Fruit fly (Drosophila melanogaster) whole organism, embryonic: ENCODE data around the gene Pp1-87B.
A peak's percentile ranks its signal among the peaks of the same experiment; 100 is the strongest.

Experiments used
- Aef1 ChIP-seq: fragments of 200-800 bp; sonication (Bioruptor generic); IDR thresholded peaks from 3 replicates; pipeline ENCODE4 v1.3.6; 2022; ENCODE audit warnings: missing biosample characterization, missing genetic modification characterization
- BEAF-32 ChIP-seq: fragments of 200-800 bp; sonication (Bioruptor generic); optimal IDR thresholded peaks from 3 replicates; lab custom pipeline; 2017; ENCODE audit warnings: missing biosample characterization, missing genetic modification characterization, mild to moderate bottlenecking, moderate library complexity, missing genetic modification reagents
- CG10267 ChIP-seq: fragments of 200-800 bp; sonication (Bioruptor generic); optimal IDR thresholded peaks from 2 replicates; lab custom pipeline; 2018; ENCODE audit warnings: missing biosample characterization, mild to moderate bottlenecking, missing genetic modification characterization, moderate library complexity
- CG10274 ChIP-seq: fragments of 200-800 bp; sonication (Bioruptor generic); optimal IDR thresholded peaks from 3 replicates; lab custom pipeline; 2017; ENCODE audit warnings: missing biosample characterization, mild to moderate bottlenecking, missing genetic modification characterization
- CG10565 ChIP-seq: fragments of 200-800 bp; sonication (Bioruptor generic); optimal IDR thresholded peaks from 3 replicates; lab custom pipeline; 2016; ENCODE audit warnings: missing biosample characterization, mild to moderate bottlenecking, missing genetic modification characterization
- CG12104 ChIP-seq: fragments of 200-800 bp; sonication (Bioruptor generic); optimal IDR thresholded peaks from 3 replicates; lab custom pipeline; 2016; ENCODE audit warnings: missing biosample characterization, missing genetic modification characterization
- CG13296 ChIP-seq: fragments of 200-800 bp; sonication (Bioruptor generic); optimal IDR thresholded peaks from 3 replicates; lab custom pipeline; 2018; ENCODE audit warnings: missing biosample characterization, mild to moderate bottlenecking, missing genetic modification characterization
- CG13775 ChIP-seq: fragments of 200-800 bp; sonication (Bioruptor generic); optimal IDR thresholded peaks from 3 replicates; lab custom pipeline; 2017; ENCODE audit warnings: missing biosample characterization, mild to moderate bottlenecking, missing genetic modification characterization
- CG14667 ChIP-seq: fragments of 200-800 bp; sonication (Bioruptor generic); IDR thresholded peaks from 2 replicates; pipeline ENCODE4 v1.3.6; 2022; ENCODE audit warnings: missing biosample characterization, missing genetic modification characterization
- CG15479 ChIP-seq: fragments of 200-800 bp; sonication (Bioruptor generic); optimal IDR thresholded peaks from 3 replicates; lab custom pipeline; 2019; ENCODE audit warnings: missing biosample characterization, mild to moderate bottlenecking, missing genetic modification characterization, moderate library complexity
- CG2120 ChIP-seq: fragments of 200-800 bp; sonication (Bioruptor generic); optimal IDR thresholded peaks from 3 replicates; lab custom pipeline; 2016; ENCODE audit warnings: missing biosample characterization, missing genetic modification characterization
- CG3407 ChIP-seq: fragments of 200-800 bp; sonication (Bioruptor generic); optimal IDR thresholded peaks from 2 replicates; lab custom pipeline; 2018; ENCODE audit warnings: missing biosample characterization, mild to moderate bottlenecking, missing genetic modification characterization
- CG4854 ChIP-seq: fragments of 200-800 bp; sonication (Bioruptor generic); optimal IDR thresholded peaks from 2 replicates; lab custom pipeline; 2016; ENCODE audit warnings: missing biosample characterization, missing genetic modification characterization, inconsistent platforms
- CG5180 ChIP-seq: fragments of 200-800 bp; sonication (Bioruptor generic); optimal IDR thresholded peaks from 3 replicates; lab custom pipeline; 2017; ENCODE audit warnings: missing biosample characterization, missing genetic modification characterization, mild to moderate bottlenecking, moderate library complexity, missing genetic modification reagents
- CG8359 ChIP-seq: fragments of 200-800 bp; sonication (Bioruptor generic); optimal IDR thresholded peaks from 2 replicates; lab custom pipeline; 2017; ENCODE audit warnings: missing biosample characterization, mild to moderate bottlenecking, missing genetic modification characterization, borderline replicate concordance
- CG9797 ChIP-seq: fragments of 200-800 bp; sonication (Bioruptor generic); optimal IDR thresholded peaks from 3 replicates; lab custom pipeline; 2018; ENCODE audit warnings: missing biosample characterization, mild to moderate bottlenecking, missing genetic modification characterization
- CG9817 ChIP-seq: fragments of 200-800 bp; sonication (Bioruptor generic); optimal IDR thresholded peaks from 2 replicates; lab custom pipeline; 2018; ENCODE audit warnings: missing biosample characterization, mild to moderate bottlenecking, missing genetic modification characterization, moderate library complexity
- Dfd ChIP-seq, 2 experiments: fragments of >200 bp; optimal IDR thresholded peaks; 2 replicates each; lab custom pipeline; 2017; ENCODE audit warnings: missing biosample characterization in 2 of 2, missing genetic modification characterization in 2 of 2
- Dip3 ChIP-seq: fragments of 200-800 bp; sonication (Bioruptor generic); optimal IDR thresholded peaks from 3 replicates; lab custom pipeline; 2016; ENCODE audit warnings: missing biosample characterization, missing genetic modification characterization
- Drgx ChIP-seq: fragments of 200-800 bp; sonication (Bioruptor generic); IDR thresholded peaks from 2 replicates; pipeline ENCODE4 v1.3.6; 2022; ENCODE audit warnings: missing biosample characterization, missing genetic modification characterization
- E2f1 ChIP-seq: fragments of 200-800 bp; sonication (Bioruptor generic); IDR thresholded peaks from 2 replicates; pipeline ENCODE4 v1.3.6; 2022; ENCODE audit warnings: missing biosample characterization, missing genetic modification characterization
- HLH4C ChIP-seq: fragments of 200-800 bp; sonication (Bioruptor generic); IDR thresholded peaks from 3 replicates; pipeline ENCODE4 v1.3.6; 2022; ENCODE audit warnings: missing biosample characterization, missing genetic modification characterization; ENCODE audit not compliant: partially characterized antibody
- HmgD ChIP-seq: fragments of 200-800 bp; sonication (Bioruptor generic); optimal IDR thresholded peaks from 3 replicates; lab custom pipeline; 2016; ENCODE audit warnings: missing biosample characterization, missing genetic modification characterization
- MESR4 ChIP-seq: fragments of 200-800 bp; sonication (Bioruptor generic); optimal IDR thresholded peaks from 2 replicates; lab custom pipeline; 2018; ENCODE audit warnings: missing biosample characterization, mild to moderate bottlenecking, missing genetic modification characterization, moderate library complexity
- Nf-YB ChIP-seq: fragments of 200-800 bp; sonication (Bioruptor generic); optimal IDR thresholded peaks from 3 replicates; lab custom pipeline; 2019; ENCODE audit warnings: missing biosample characterization, mild to moderate bottlenecking, missing genetic modification characterization, moderate library complexity
- Ravus ChIP-seq: fragments of 200-800 bp; sonication (Bioruptor generic); IDR thresholded peaks from 2 replicates; pipeline ENCODE4 v1.3.6; 2022; ENCODE audit warnings: missing biosample characterization, missing genetic modification characterization
- Vsx1 ChIP-seq: fragments of 200-800 bp; sonication (Bioruptor generic); optimal IDR thresholded peaks from 2 replicates; lab custom pipeline; 2017; ENCODE audit warnings: missing biosample characterization, mild to moderate bottlenecking, missing genetic modification characterization, missing genetic modification reagents
- YL-1 ChIP-seq: fragments of 200-800 bp; sonication (Bioruptor generic); optimal IDR thresholded peaks from 3 replicates; lab custom pipeline; 2017; ENCODE audit warnings: missing biosample characterization, mild to moderate bottlenecking, missing genetic modification characterization
- ap ChIP-seq: fragments of 200-800 bp; sonication (Bioruptor generic); IDR thresholded peaks from 2 replicates; pipeline ENCODE4 v1.3.6; 2022; ENCODE audit warnings: missing biosample characterization, missing genetic modification characterization
- btn ChIP-seq: fragments of 200-800 bp; sonication (Bioruptor generic); optimal IDR thresholded peaks from 2 replicates; lab custom pipeline; 2016; ENCODE audit warnings: missing biosample characterization, missing genetic modification characterization
- cas ChIP-seq: fragments of 200-800 bp; sonication (Bioruptor generic); IDR thresholded peaks from 2 replicates; pipeline ENCODE4 v1.3.6; 2022; ENCODE audit warnings: missing biosample characterization, missing genetic modification characterization
- chm ChIP-seq: fragments of 200-800 bp; sonication (Bioruptor generic); IDR thresholded peaks from 2 replicates; pipeline ENCODE4 v1.3.6; 2022; ENCODE audit warnings: missing biosample characterization, missing genetic modification characterization
- cwo ChIP-seq: fragments of 200-800 bp; sonication (Bioruptor generic); optimal IDR thresholded peaks from 3 replicates; lab custom pipeline; 2017; ENCODE audit warnings: missing biosample characterization, missing genetic modification characterization, mild to moderate bottlenecking, moderate library complexity, missing genetic modification reagents
- dimm ChIP-seq: fragments of 200-800 bp; sonication (Bioruptor generic); IDR thresholded peaks from 2 replicates; pipeline ENCODE4 v1.3.6; 2022; ENCODE audit warnings: missing biosample characterization, missing genetic modification characterization
- eve ChIP-seq, 2 experiments: fragments of >200 bp; optimal IDR thresholded peaks; 2 replicates each; lab custom pipeline; 2017; ENCODE audit warnings: missing biosample characterization in 2 of 2, missing genetic modification characterization in 2 of 2
- eyg ChIP-seq: fragments of 200-800 bp; sonication (Bioruptor generic); optimal IDR thresholded peaks from 3 replicates; lab custom pipeline; 2016; ENCODE audit warnings: missing biosample characterization, missing genetic modification characterization
- fd64A ChIP-seq: fragments of 200-800 bp; sonication (Bioruptor generic); optimal IDR thresholded peaks from 3 replicates; lab custom pipeline; 2018; ENCODE audit warnings: missing biosample characterization, mild to moderate bottlenecking, missing genetic modification characterization
- grau ChIP-seq: fragments of 200-800 bp; optimal IDR thresholded peaks from 3 replicates; lab custom pipeline; 2019; ENCODE audit warnings: missing biosample characterization, mild to moderate bottlenecking, missing genetic modification characterization, moderate library complexity
- grn ChIP-seq: fragments of 200-800 bp; sonication (Bioruptor generic); optimal IDR thresholded peaks from 3 replicates; lab custom pipeline; 2017; ENCODE audit warnings: missing biosample characterization, missing genetic modification characterization
- jumu ChIP-seq: fragments of 200-800 bp; sonication (Bioruptor generic); optimal IDR thresholded peaks from 3 replicates; lab custom pipeline; 2016; ENCODE audit warnings: missing biosample characterization, missing genetic modification characterization
- kay ChIP-seq: fragments of 200-800 bp; sonication (Bioruptor generic); optimal IDR thresholded peaks from 2 replicates; lab custom pipeline; 2016; ENCODE audit warnings: missing biosample characterization, missing genetic modification characterization
- maf-S ChIP-seq: fragments of 200-800 bp; sonication (Bioruptor generic); optimal IDR thresholded peaks from 2 replicates; lab custom pipeline; 2016; ENCODE audit warnings: missing biosample characterization, missing genetic modification characterization
- nmo ChIP-seq: fragments of 200-800 bp; sonication (Bioruptor generic); optimal IDR thresholded peaks from 2 replicates; lab custom pipeline; 2018; ENCODE audit warnings: missing biosample characterization, mild to moderate bottlenecking, missing genetic modification characterization, moderate library complexity
- pros ChIP-seq: fragments of 200-800 bp; sonication (Bioruptor generic); optimal IDR thresholded peaks from 3 replicates; lab custom pipeline; 2019; ENCODE audit warnings: missing biosample characterization, mild to moderate bottlenecking, missing genetic modification characterization, moderate library complexity
- salm ChIP-seq: fragments of 200-800 bp; sonication (Bioruptor generic); optimal IDR thresholded peaks from 2 replicates; lab custom pipeline; 2018; ENCODE audit warnings: missing biosample characterization, mild to moderate bottlenecking, missing genetic modification characterization
- sob ChIP-seq: fragments of 200-800 bp; sonication (Bioruptor generic); IDR thresholded peaks from 2 replicates; pipeline ENCODE4 v1.3.6; 2022; ENCODE audit warnings: missing biosample characterization, missing genetic modification characterization
- sqz ChIP-seq: fragments of 200-800 bp; sonication (Bioruptor generic); optimal IDR thresholded peaks from 3 replicates; lab custom pipeline; 2018; ENCODE audit warnings: missing biosample characterization, mild to moderate bottlenecking, missing genetic modification characterization
- tup ChIP-seq: fragments of 200-800 bp; sonication (Bioruptor generic); optimal IDR thresholded peaks from 2 replicates; lab custom pipeline; 2016; ENCODE audit warnings: missing biosample characterization, mild to moderate bottlenecking, missing genetic modification characterization, moderate library complexity
- vnd ChIP-seq: fragments of 200-800 bp; sonication (Bioruptor generic); IDR thresholded peaks from 3 replicates; pipeline ENCODE4 v1.3.6; 2022; ENCODE audit warnings: missing biosample characterization, missing genetic modification characterization; ENCODE audit not compliant: partially characterized antibody
- yki ChIP-seq: fragments of >200 bp; optimal IDR thresholded peaks from 3 replicates; lab custom pipeline; 2018
- zfh1 ChIP-seq: fragments of 200-800 bp; sonication (Bioruptor generic); IDR thresholded peaks from 3 replicates; pipeline ENCODE4 v1.3.6; 2022; ENCODE audit warnings: missing biosample characterization, missing genetic modification characterization

Pp1-87B gene

dm6 chr3R:12459879-12460522, 34.3 kb upstream of the Pp1-87B start, which contains the start of the genes CG5961 and Polr3C (continued):
- TF ChIP-seq maf-S (GFP tag; lab: Kevin White, UChicago) (no peak), cas (no peak), CG10274 (GFP tag; lab: Kevin White, UChicago) (no peak), CG15479 (GFP tag; lab: Kevin White, UChicago) (no peak), Ravus (GFP tag; lab: Robert Waterston, UW) (no peak), salm (tag; lab: Kevin White, UChicago) (no peak), fd64A (GFP tag; lab: Kevin White, UChicago) (no peak), tup (GFP tag; lab: Kevin White, UChicago) (no peak), pros (GFP tag; lab: Kevin White, UChicago) (peak; percentile 14), CG13775 (GFP tag; lab: Kevin White, UChicago) (no peak), BEAF-32 (GFP tag; lab: Kevin White, UChicago) (peak; percentile 51), grn (GFP tag; lab: Kevin White, UChicago) (peak; percentile 24), eve (GFP tag; optimal IDR thresholded peaks at IDR 0.05; lab: Kevin White, UChicago) (no peak), CG10267 (peak; percentile 45), CG13296 (GFP tag; lab: Kevin White, UChicago) (no peak), E2f1 (no peak), HmgD (GFP tag; lab: Kevin White, UChicago) (no peak), CG9797 (GFP tag; lab: Kevin White, UChicago) (peak; percentile 62), nmo (GFP tag; lab: Kevin White, UChicago) (peak; percentile 42), CG12104 (GFP tag; lab: Kevin White, UChicago) (no peak), jumu (GFP tag; lab: Kevin White, UChicago) (no peak), CG5180 (GFP tag; lab: Kevin White, UChicago) (no peak), Nf-YB (no peak), ap (no peak), MESR4 (GFP tag; lab: Kevin White, UChicago) (peak; percentile 71), Drgx (GFP tag; lab: Robert Waterston, UW) (no peak), sob (GFP tag; lab: Robert Waterston, UW) (no peak), dimm (no peak), grau (tag; lab: Kevin White, UChicago) (no peak), Aef1 (no peak), HLH4C (peak; percentile 33; the same call in 2 of the 3 replicates), CG3407 (GFP tag; lab: Kevin White, UChicago) (no peak), Dfd (GFP tag; optimal IDR thresholded peaks at IDR 0.05; lab: Kevin White, UChicago) (no peak), sqz (GFP tag; lab: Kevin White, UChicago) (no peak), CG9817 (tag; lab: Kevin White, UChicago) (no peak), kay (GFP tag; lab: Kevin White, UChicago) (no peak), btn (GFP tag; lab: Kevin White, UChicago) (no peak), eyg (GFP tag; lab: Kevin White, UChicago) (no peak), CG8359 (no peak), zfh1 (no peak), cwo (GFP tag; lab: Kevin White, UChicago) (no peak), CG10565 (no peak), YL-1 (peak; percentile 65), CG4854 (GFP tag; lab: Kevin White, UChicago) (no peak), yki (lab: Kevin White, UChicago) (no peak), CG14667 (GFP tag; lab: Robert Waterston, UW) (no peak), Dip3 (GFP tag; lab: Kevin White, UChicago) (no peak), CG2120 (GFP tag; lab: Kevin White, UChicago) (peak; percentile 10), vnd (GFP tag; lab: Robert Waterston, UW) (no peak), Vsx1 (GFP tag; lab: Kevin White, UChicago) (no peak), chm (no peak)
